Worm (Caenorhabditis elegans) whole organism, early embryonic: ENCODE measurements around the gene C17E7.4.

Experiments used
- F13C5.2 ChIP-seq: sonication (generic microtip); optimal IDR thresholded peaks from 2 replicates; lab custom pipeline; 2017; ENCODE audit warnings: mild to moderate bottlenecking, missing genetic modification characterization, inconsistent platforms, missing compliant biosample characterization
- ets-7 ChIP-seq: sonication (generic microtip); optimal IDR thresholded peaks from 2 replicates; lab custom pipeline; 2016; ENCODE audit warnings: missing genotype, missing genetic modification characterization, missing compliant biosample characterization
- flt-1 ChIP-seq: fragments of 200-800 bp; sonication (Bioruptor generic); IDR thresholded peaks from 2 replicates; pipeline ENCODE4 v1.3.6; 2022; ENCODE audit warnings: missing genetic modification characterization, missing compliant biosample characterization
- hnd-1 ChIP-seq: sonication (generic microtip); optimal IDR thresholded peaks from 2 replicates; lab custom pipeline; 2016; ENCODE audit warnings: missing genetic modification characterization, missing compliant biosample characterization
- sea-1 ChIP-seq: fragments of 200-800 bp; sonication (Bioruptor generic); conservative IDR thresholded peaks from 2 replicates; pipeline ENCODE4 v1.3.6; 2022; ENCODE audit warnings: missing genetic modification characterization, missing compliant biosample characterization

- TF ChIP-seq sea-1 (GFP tag; lab: Robert Waterston, UW): no peak
- no peak for TF ChIP-seq hnd-1
- TF ChIP-seq F13C5.2 (tag; lab: Kevin White, UChicago): no peak
- TF ChIP-seq flt-1 (GFP tag; lab: Robert Waterston, UW): no peak
- TF ChIP-seq ets-7 (tag; lab: Kevin White, UChicago): no peak
Measured at ce11 chrV:3938789-3939188, 46.1 kb downstream of the C17E7.4 start, which contains the start of gene cyp-35B1.
